Fruit fly (Drosophila melanogaster): ENCODE results near the gene Sec10.
A peak's percentile ranks its signal among the peaks of the same experiment; 100 is the strongest.

The Sec10 gene

dm6 chr3R:24130080-24130479 lies 4.6 kb upstream of the Sec10 start, which contains the start of the genes GatB and Tsc1:
Gene GatB, minus strand, starts transcription at chr3R:24130255.
Gene Tsc1, plus strand, starts transcription at chr3R:24130307.
- no peak for TF ChIP-seq Clk (GFP tag; optimal IDR thresholded peaks at IDR 0.05)
- TF ChIP-seq cic (GFP tag; optimal IDR thresholded peaks at IDR 0.05), result peak; percentile 14
- peak; percentile 62 for TF ChIP-seq bab1 (GFP tag; optimal IDR thresholded peaks at IDR 0.05)
- no peak for TF ChIP-seq CG14711 (tag; optimal IDR thresholded peaks at IDR 0.05)
- peak; percentile 21 for TF ChIP-seq tj (GFP tag; optimal IDR thresholded peaks at IDR 0.05)
- no peak for TF ChIP-seq pad (GFP tag; optimal IDR thresholded peaks at IDR 0.05)

- TF ChIP-seq CG12768 (GFP tag; optimal IDR thresholded peaks at IDR 0.05), result peak; percentile 1
- TF ChIP-seq CG14711 (tag; optimal IDR thresholded peaks at IDR 0.05), result no peak
- TF ChIP-seq cic (GFP tag; optimal IDR thresholded peaks at IDR 0.05), result peak; percentile 15
- TF ChIP-seq pad (GFP tag; optimal IDR thresholded peaks at IDR 0.05), result no peak
- TF ChIP-seq kay (GFP tag; ENCODE audit: borderline replicate concordance), result peak; percentile 4
These were observed 2.8 kb downstream of the Sec10 start, which contains the start of gene Npc2f for dm6 chr3R:24137311-24137945. Gene Npc2f, plus strand, starts transcription at chr3R:24137895.

DNA sequence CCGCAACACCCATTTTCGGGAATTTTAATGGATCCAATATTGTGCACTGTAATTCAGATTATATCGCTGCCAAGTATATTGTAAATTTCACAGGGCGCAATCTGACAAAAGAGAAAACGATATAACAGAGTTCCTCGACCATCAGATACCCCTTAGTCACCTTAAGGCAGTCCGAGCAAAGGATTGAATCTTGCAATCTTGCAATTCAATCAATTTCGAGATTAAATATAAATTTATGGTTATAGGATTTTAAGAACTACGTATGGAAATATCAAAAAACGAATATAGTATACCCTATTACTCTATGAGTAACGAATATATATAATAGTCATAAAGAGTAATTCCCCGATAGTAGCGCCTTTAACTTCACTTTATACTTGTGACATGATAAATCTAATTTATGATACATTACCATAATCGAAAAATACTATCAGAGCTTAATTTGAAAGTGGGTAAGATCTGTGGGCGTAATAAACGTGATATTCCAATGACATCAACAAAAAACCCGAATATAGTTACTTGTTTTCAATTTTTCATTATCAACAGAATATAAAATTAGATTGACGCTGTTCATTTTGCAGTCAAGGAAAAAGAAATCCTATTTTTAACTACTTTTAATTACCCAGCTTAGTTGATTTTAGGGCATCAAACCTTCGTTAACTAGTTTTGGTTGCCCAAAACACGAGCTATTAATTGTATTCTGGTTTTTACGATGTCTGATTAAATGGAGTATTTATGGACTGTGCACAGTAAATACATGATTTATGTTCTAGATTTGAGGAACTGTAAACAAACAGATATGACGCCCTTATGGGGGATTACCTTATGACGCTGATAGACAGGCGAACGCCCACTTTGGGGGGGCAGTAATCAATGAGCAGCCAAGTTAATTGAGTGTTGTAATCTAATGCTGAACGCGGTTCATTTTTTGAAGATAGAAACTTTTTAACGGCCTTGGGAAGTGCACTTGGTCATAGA lies 4.1 kb downstream of the Sec10 start:
- TF ChIP-seq Clk (GFP tag; optimal IDR thresholded peaks at IDR 0.05), result no peak
- TF ChIP-seq cic (GFP tag; optimal IDR thresholded peaks at IDR 0.05), result peak; percentile 54
- TF ChIP-seq CG33017 (tag; optimal IDR thresholded peaks at IDR 0.05), result no peak

DNA sequence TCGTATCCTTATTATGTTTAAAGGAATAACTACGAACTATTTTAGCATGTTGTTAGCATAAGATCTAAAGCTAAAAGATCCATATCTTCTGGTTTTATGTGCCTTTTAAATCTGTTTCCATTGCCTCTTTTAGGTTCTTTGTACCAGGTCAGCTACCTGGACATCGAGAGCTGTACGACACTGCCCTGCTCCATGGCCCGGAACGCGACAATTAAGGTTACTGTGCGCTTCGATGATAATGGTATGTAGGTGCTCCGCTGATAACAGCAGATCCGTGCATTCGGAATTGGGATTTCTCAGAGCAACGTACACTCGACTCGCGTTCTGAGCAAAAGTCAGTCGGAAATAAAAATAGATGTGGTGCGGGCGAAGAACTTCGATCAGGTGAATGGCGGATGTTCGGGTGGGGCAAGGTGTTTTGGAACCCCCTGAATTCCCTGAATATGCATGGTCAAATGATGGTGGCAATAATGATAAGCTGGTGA lies 5.1 kb downstream of the Sec10 start:
- TF ChIP-seq kay (GFP tag; ENCODE audit: borderline replicate concordance) (no peak), CG7101 (tag; optimal IDR thresholded peaks at IDR 0.05) (no peak), ovo (GFP tag; optimal IDR thresholded peaks at IDR 0.05) (no peak), Clk (GFP tag; optimal IDR thresholded peaks at IDR 0.05) (no peak), CG5204 (GFP tag; optimal IDR thresholded peaks at IDR 0.05) (no peak), tj (GFP tag; optimal IDR thresholded peaks at IDR 0.05) (no peak), pad (GFP tag; optimal IDR thresholded peaks at IDR 0.05) (no peak), CG33017 (tag; optimal IDR thresholded peaks at IDR 0.05) (no peak), Mnt (GFP tag; optimal IDR thresholded peaks at IDR 0.05) (no peak), cic (GFP tag; optimal IDR thresholded peaks at IDR 0.05) (no peak), cnc (optimal IDR thresholded peaks at IDR 0.05) (no peak), CG7045 (GFP tag; optimal IDR thresholded peaks at IDR 0.05) (no peak), Hr96 (GFP tag; optimal IDR thresholded peaks at IDR 0.05) (no peak), bab1 (GFP tag; optimal IDR thresholded peaks at IDR 0.05) (no peak), toe (GFP tag; optimal IDR thresholded peaks at IDR 0.05) (no peak), CG14711 (tag; optimal IDR thresholded peaks at IDR 0.05) (no peak), Crg-1 (GFP tag; optimal IDR thresholded peaks at IDR 0.05) (no peak), CG1620 (GFP tag; optimal IDR thresholded peaks at IDR 0.05) (no peak), CG11617 (GFP tag; optimal IDR thresholded peaks at IDR 0.05) (no peak), CG12768 (GFP tag; optimal IDR thresholded peaks at IDR 0.05) (no peak)

DNA sequence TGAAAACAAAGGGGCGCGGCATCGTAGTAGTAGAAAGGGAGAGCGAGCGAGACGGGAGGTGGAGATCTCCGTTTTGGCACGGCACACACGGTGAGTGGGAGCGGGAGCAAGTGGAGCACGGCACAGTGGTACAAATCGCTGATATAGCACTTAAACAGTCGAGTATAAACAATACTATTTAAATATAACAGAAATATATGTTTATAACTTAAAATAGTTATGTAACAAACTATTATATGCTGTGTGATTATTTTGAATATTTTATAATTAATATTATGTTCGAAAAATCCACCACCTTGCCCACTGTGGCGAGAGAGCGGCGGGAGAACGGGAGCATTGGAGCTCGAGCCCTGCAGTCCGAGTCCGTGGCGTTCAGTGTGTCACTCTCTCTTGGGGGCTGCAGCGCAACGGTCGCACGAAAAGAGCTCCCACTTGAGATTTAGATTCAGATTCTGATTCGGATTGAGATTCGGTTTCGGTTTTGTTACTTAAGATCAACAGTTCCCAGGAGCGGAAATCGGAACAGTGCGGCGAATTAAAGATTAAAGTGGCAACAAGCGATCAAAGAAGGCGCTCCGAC lies 6.5 kb downstream of the Sec10 start, which contains the start of gene Kal1:
Gene Kal1 (plus strand): TSS at position 383 of the 580 bp plus-strand sequence.
- TF ChIP-seq CG11617 (GFP tag; optimal IDR thresholded peaks at IDR 0.05) (peak; percentile 92), bab1 (GFP tag; optimal IDR thresholded peaks at IDR 0.05) (peak; percentile 97), cnc (optimal IDR thresholded peaks at IDR 0.05) (no peak), kay (GFP tag; ENCODE audit: borderline replicate concordance) (peak; percentile 18), Clk (GFP tag; optimal IDR thresholded peaks at IDR 0.05) (peak; percentile 51), CG14711 (tag; optimal IDR thresholded peaks at IDR 0.05) (peak; percentile 88), CG7045 (GFP tag; optimal IDR thresholded peaks at IDR 0.05) (peak; percentile 67), CG12768 (GFP tag; optimal IDR thresholded peaks at IDR 0.05) (peak; percentile 86), toe (GFP tag; optimal IDR thresholded peaks at IDR 0.05) (peak; percentile 24), CG5204 (GFP tag; optimal IDR thresholded peaks at IDR 0.05) (no peak), tj (GFP tag; optimal IDR thresholded peaks at IDR 0.05) (peak; percentile 88), CG7101 (tag; optimal IDR thresholded peaks at IDR 0.05) (peak; percentile 93), CG33017 (tag; optimal IDR thresholded peaks at IDR 0.05) (peak; percentile 92), cic (GFP tag; optimal IDR thresholded peaks at IDR 0.05) (peak; percentile 43), CG1620 (GFP tag; optimal IDR thresholded peaks at IDR 0.05) (peak; percentile 45), Crg-1 (GFP tag; optimal IDR thresholded peaks at IDR 0.05) (peak; percentile 67), pad (GFP tag; optimal IDR thresholded peaks at IDR 0.05) (peak; percentile 85), ovo (GFP tag; optimal IDR thresholded peaks at IDR 0.05) (peak; percentile 23), Hr96 (GFP tag; optimal IDR thresholded peaks at IDR 0.05) (peak; percentile 45), Mnt (GFP tag; optimal IDR thresholded peaks at IDR 0.05) (peak; percentile 56)

DNA sequence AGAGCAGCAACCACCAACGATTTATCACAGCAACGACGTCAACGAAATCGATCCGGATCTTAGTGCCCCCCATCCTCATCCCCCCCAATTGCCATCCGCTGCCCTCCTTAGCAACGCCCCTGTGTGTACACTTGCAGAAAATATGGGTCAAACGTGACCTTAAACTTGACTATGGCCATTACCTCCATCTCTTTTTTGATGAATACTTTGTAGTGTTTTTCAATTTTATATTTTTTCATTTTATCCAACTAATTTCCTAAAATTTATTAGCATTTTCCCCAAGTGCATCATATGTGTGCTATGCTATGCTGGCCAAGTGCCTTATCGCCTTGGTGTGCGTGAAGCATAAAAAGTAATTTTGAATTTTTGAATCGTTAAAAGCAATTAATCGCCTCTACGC lies 8.3 kb downstream of the Sec10 start:
- no peak for TF ChIP-seq Mnt (GFP tag; optimal IDR thresholded peaks at IDR 0.05)
- TF ChIP-seq Hr96 (GFP tag; optimal IDR thresholded peaks at IDR 0.05), result no peak
- TF ChIP-seq CG11617 (GFP tag; optimal IDR thresholded peaks at IDR 0.05), result no peak
- TF ChIP-seq CG7101 (tag; optimal IDR thresholded peaks at IDR 0.05), result no peak
- TF ChIP-seq ovo (GFP tag; optimal IDR thresholded peaks at IDR 0.05), result no peak
- TF ChIP-seq Crg-1 (GFP tag; optimal IDR thresholded peaks at IDR 0.05), result no peak
- TF ChIP-seq CG7045 (GFP tag; optimal IDR thresholded peaks at IDR 0.05), result no peak
- no peak for TF ChIP-seq CG33017 (tag; optimal IDR thresholded peaks at IDR 0.05)
- TF ChIP-seq kay (GFP tag; ENCODE audit: borderline replicate concordance), result no peak
- TF ChIP-seq bab1 (GFP tag; optimal IDR thresholded peaks at IDR 0.05), result no peak
- TF ChIP-seq CG14711 (tag; optimal IDR thresholded peaks at IDR 0.05), result no peak
- TF ChIP-seq cic (GFP tag; optimal IDR thresholded peaks at IDR 0.05), result no peak
- TF ChIP-seq cnc (optimal IDR thresholded peaks at IDR 0.05), result no peak
- TF ChIP-seq Clk (GFP tag; optimal IDR thresholded peaks at IDR 0.05), result no peak
